Worm (Caenorhabditis elegans) whole organism, mixed stage, embryonic: ENCODE measurements around the gene srp-2.

Experiments
- blmp-1 ChIP-seq: fragments of 150-350 bp; optimal IDR thresholded peaks from 2 replicates; lab custom pipeline; 2014; ENCODE audit warnings: missing biosample characterization, missing genetic modification characterization
- ces-1 ChIP-seq: fragments of 150-350 bp; optimal IDR thresholded peaks from 2 replicates; lab custom pipeline; 2014; ENCODE audit warnings: missing biosample characterization, missing genetic modification reagents, missing genetic modification characterization
- unc-62 ChIP-seq: fragments of 150-350 bp; optimal IDR thresholded peaks from 2 replicates; lab custom pipeline; 2014; ENCODE audit warnings: missing biosample characterization, missing genetic modification reagents, missing genetic modification characterization

- TF ChIP-seq unc-62 (GFP tag; lab: Kevin White, UChicago) = no peak
- no peak for TF ChIP-seq blmp-1 (tag; lab: Kevin White, UChicago)
- TF ChIP-seq ces-1 (GFP tag; lab: Kevin White, UChicago) = no peak
These were observed 17.6 kb downstream of the srp-2 start, which contains the start of gene srbc-60 for ce11 chrV:779999-780398.
